Fruit fly (Drosophila melanogaster) whole organism, wandering third instar larva: ENCODE data around the gene caz.

ENCODE experiments used
- CrebA ChIP-seq: fragments of 200-800 bp; sonication (Bioruptor generic); optimal IDR thresholded peaks from 2 replicates; lab custom pipeline; 2016; ENCODE audit warnings: missing biosample characterization, mild to moderate bottlenecking, missing genetic modification characterization, borderline replicate concordance
- GATAd ChIP-seq: sonication (Bioruptor generic); optimal IDR thresholded peaks from 2 replicates; lab custom pipeline; 2016; ENCODE audit warnings: missing biosample characterization, missing genetic modification characterization
- Hr78 ChIP-seq: fragments of >200 bp; optimal IDR thresholded peaks from 2 replicates; lab custom pipeline; 2017; ENCODE audit warnings: missing biosample characterization, missing genetic modification characterization
- OdsH ChIP-seq: fragments of 200-800 bp; sonication (Bioruptor generic); optimal IDR thresholded peaks from 2 replicates; lab custom pipeline; 2016; ENCODE audit warnings: missing biosample characterization, mild to moderate bottlenecking, missing genetic modification characterization
- br ChIP-seq: fragments of 200-800 bp; sonication (Bioruptor generic); optimal IDR thresholded peaks from 2 replicates; lab custom pipeline; 2016; ENCODE audit warnings: missing biosample characterization, missing genetic modification characterization
- dmrt93B ChIP-seq: fragments of 200-800 bp; sonication (Bioruptor generic); optimal IDR thresholded peaks from 2 replicates; lab custom pipeline; 2018; ENCODE audit warnings: missing biosample characterization, mild to moderate bottlenecking, missing genetic modification characterization
- dsf ChIP-seq: sonication (Bioruptor generic); optimal IDR thresholded peaks from 2 replicates; lab custom pipeline; 2016; ENCODE audit warnings: missing biosample characterization, missing genetic modification characterization, borderline replicate concordance
- fru ChIP-seq: fragments of 200-800 bp; sonication (Bioruptor generic); optimal IDR thresholded peaks from 3 replicates; lab custom pipeline; 2016; ENCODE audit warnings: missing biosample characterization, mild to moderate bottlenecking, missing genetic modification characterization
- pan ChIP-seq: fragments of >200 bp; optimal IDR thresholded peaks from 2 replicates; lab custom pipeline; 2017
- rgr ChIP-seq: fragments of 200-800 bp; sonication (Bioruptor generic); optimal IDR thresholded peaks from 3 replicates; lab custom pipeline; 2016; ENCODE audit warnings: missing biosample characterization, mild to moderate bottlenecking, missing genetic modification characterization

dm6 chrX:16333434-16334141 lies 45.0 kb downstream of the caz start, which contains the start of the genes CG9921 and Dsp1:
- TF ChIP-seq fru (GFP tag; lab: Kevin White, UChicago): peak; percentile 2
- no peak for TF ChIP-seq OdsH
- TF ChIP-seq Hr78 (GFP tag; lab: Kevin White, UChicago): no peak
- no peak for TF ChIP-seq pan (lab: Kevin White, UChicago)
- TF ChIP-seq br (GFP tag; lab: Kevin White, UChicago): no peak
- TF ChIP-seq dmrt93B (GFP tag; lab: Kevin White, UChicago): no peak
- TF ChIP-seq CrebA (GFP tag; lab: Kevin White, UChicago): no peak
- no peak for TF ChIP-seq GATAd
- TF ChIP-seq dsf (GFP tag; lab: Kevin White, UChicago): no peak
- TF ChIP-seq rgr (GFP tag; lab: Kevin White, UChicago): no peak
